Fruit fly (Drosophila melanogaster): ENCODE results near the gene CG11977.

Gene CG11977

DNA sequence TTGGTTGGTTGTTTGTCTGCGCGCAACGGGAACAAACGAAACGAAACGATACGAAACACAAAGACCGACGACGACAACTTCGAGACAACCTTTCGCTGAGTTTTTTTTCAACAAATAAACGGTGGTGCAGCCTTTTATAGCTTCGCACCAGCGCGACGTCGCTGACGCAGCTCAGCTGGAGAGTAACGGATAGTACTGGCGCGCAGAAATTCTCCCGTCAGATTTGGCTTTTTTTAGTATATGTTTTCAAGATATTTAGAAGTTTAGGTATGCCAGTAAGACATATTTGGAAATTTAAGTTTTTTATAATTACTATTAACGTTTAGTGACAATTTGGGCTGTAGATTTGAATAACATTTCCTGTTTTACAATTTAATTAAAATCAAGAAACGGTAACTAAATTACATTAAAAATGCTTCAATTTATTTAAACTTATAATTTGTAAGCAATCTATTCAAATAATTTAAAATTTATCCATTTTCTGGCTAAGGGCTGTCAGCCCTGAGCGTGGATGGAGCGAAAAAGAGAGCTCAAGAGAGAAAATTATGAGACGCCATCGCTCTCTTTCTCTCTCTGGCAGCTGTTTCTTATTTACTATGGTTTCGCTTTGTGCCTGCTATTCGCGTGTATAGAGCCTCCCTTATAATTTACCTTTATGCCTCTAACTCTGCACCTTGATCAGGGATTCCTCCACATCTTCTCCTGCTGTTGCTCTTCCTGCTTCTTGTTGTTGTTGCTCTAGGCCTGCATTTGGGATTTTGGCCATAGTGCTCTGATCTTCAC is 36.3 kb downstream of the CG11977 start (continued):
- TF ChIP-seq bsh (GFP tag; optimal IDR thresholded peaks at IDR 0.05) = peak; percentile 60 to 75
- peak; percentile 87 for TF ChIP-seq phol (tag; optimal IDR thresholded peaks at IDR 0.05)
- peak; percentile 38 for TF ChIP-seq vfl (GFP tag; optimal IDR thresholded peaks at IDR 0.05)
- TF ChIP-seq CG2116 (GFP tag; optimal IDR thresholded peaks at IDR 0.05) = peak; percentile 56
- TF ChIP-seq CrebB (tag; optimal IDR thresholded peaks at IDR 0.05) = peak; percentile 40
- peak; percentile 79 for TF ChIP-seq tap (tag; optimal IDR thresholded peaks at IDR 0.05)
- TF ChIP-seq CG11560 (tag; IDR thresholded peaks at IDR 0.05) = no peak
- no peak for TF ChIP-seq tna (GFP tag; IDR thresholded peaks at IDR 0.05; ENCODE audit: partially characterized antibody)
- TF ChIP-seq CG32772 (GFP tag; IDR thresholded peaks at IDR 0.05) = peak; percentile 68
- TF ChIP-seq CG5953 (GFP tag; IDR thresholded peaks at IDR 0.05) = no peak
- no peak for TF ChIP-seq ro (GFP tag; IDR thresholded peaks at IDR 0.05)
- no peak for TF ChIP-seq CG2129 (GFP tag; IDR thresholded peaks at IDR 0.05; ENCODE audit: partially characterized antibody)
- TF ChIP-seq CG32532 (GFP tag; IDR thresholded peaks at IDR 0.05) = 0 out of 2 replicates have a peak, but pooled peaks have one; percentile 68
- no peak for TF ChIP-seq CHES-1-like (GFP tag; optimal IDR thresholded peaks at IDR 0.05)
- peak; percentile 75 for TF ChIP-seq az2 (GFP tag; optimal IDR thresholded peaks at IDR 0.05)
- TF ChIP-seq seq (GFP tag; IDR thresholded peaks at IDR 0.05) = peak; percentile 63
- no peak for TF ChIP-seq Oaz (GFP tag; IDR thresholded peaks at IDR 0.05)
- peak; percentile 54; the same call in 1 of the 3 replicates for TF ChIP-seq ci (GFP tag; IDR thresholded peaks at IDR 0.05)
- TF ChIP-seq MBD-R2 (GFP tag; IDR thresholded peaks at IDR 0.05) = peak; percentile 22; the same call in 1 of the 2 replicates
- TF ChIP-seq CG4707 (GFP tag; optimal IDR thresholded peaks at IDR 0.05) = peak; percentile 19
- TF ChIP-seq ems (GFP tag; optimal IDR thresholded peaks at IDR 0.05) = peak; percentile 29
- no peak; the same call in 1 of the 2 replicates for TF ChIP-seq H2.0 (GFP tag; IDR thresholded peaks at IDR 0.05)
- TF ChIP-seq stc (GFP tag; IDR thresholded peaks at IDR 0.05) = peak; percentile 31; the same call in 1 of the 2 replicates
- TF ChIP-seq vvl (GFP tag; IDR thresholded peaks at IDR 0.05) = peak; percentile 37; the same call in 1 of the 2 replicates
- TF ChIP-seq sob (GFP tag; IDR thresholded peaks at IDR 0.05) = 0 out of 2 replicates have a peak, but pooled peaks have one; percentile 23
- TF ChIP-seq CG15073 (GFP tag; optimal IDR thresholded peaks at IDR 0.05) = peak; percentile 14
- TF ChIP-seq Dfd (GFP tag; optimal IDR thresholded peaks at IDR 0.05) = no peak
- TF ChIP-seq CTCF (GFP tag; optimal IDR thresholded peaks at IDR 0.05) = peak; percentile 6
- TF ChIP-seq gsb-n (tag; optimal IDR thresholded peaks at IDR 0.05) = peak; percentile 80
- TF ChIP-seq CG7271 (tag; optimal IDR thresholded peaks at IDR 0.05) = peak; percentile 36
- peak; percentile 55 for TF ChIP-seq corto (GFP tag; optimal IDR thresholded peaks at IDR 0.05)
- peak; percentile 60 for TF ChIP-seq CG13123 (GFP tag; optimal IDR thresholded peaks at IDR 0.05)
- peak; percentile 64 for TF ChIP-seq D19B (GFP tag; optimal IDR thresholded peaks at IDR 0.05)
- TF ChIP-seq gt (GFP tag; IDR thresholded peaks at IDR 0.05) = no peak
- TF ChIP-seq Max (GFP tag; optimal IDR thresholded peaks at IDR 0.05) = peak; percentile 71
- no peak for TF ChIP-seq usp (GFP tag; optimal IDR thresholded peaks at IDR 0.05)
- TF ChIP-seq jigr1 (GFP tag; IDR thresholded peaks at IDR 0.05) = peak; percentile 40; the same call in 1 of the 3 replicates
- peak; percentile 94 for TF ChIP-seq CG2678 (tag; optimal IDR thresholded peaks at IDR 0.05)
- TF ChIP-seq caup (GFP tag; optimal IDR thresholded peaks at IDR 0.05; ENCODE audit: severe bottlenecking) = peak; percentile 83
- TF ChIP-seq lola (GFP tag; optimal IDR thresholded peaks at IDR 0.05) = peak in 1 of 3 experiments; percentile 92
- TF ChIP-seq CG16779 (GFP tag; IDR thresholded peaks at IDR 0.05) = no peak
- TF ChIP-seq CG8281 (tag; optimal IDR thresholded peaks at IDR 0.05) = peak; percentile 62
- TF ChIP-seq Hr78 (GFP tag; optimal IDR thresholded peaks at IDR 0.05) = peak in 1 of 2 experiments; percentile 74
- peak; percentile 48 for TF ChIP-seq CG4820 (GFP tag; optimal IDR thresholded peaks at IDR 0.05)
- peak; percentile 86 for TF ChIP-seq CG10267 (tag; optimal IDR thresholded peaks at IDR 0.05)
- TF ChIP-seq CG34376 (GFP tag; optimal IDR thresholded peaks at IDR 0.05) = peak; percentile 84
- peak; percentile 88 for TF ChIP-seq nmo (GFP tag; optimal IDR thresholded peaks at IDR 0.05)
- peak in 1 of 2 experiments; percentile 87 for TF ChIP-seq Eip74EF (GFP tag; optimal IDR thresholded peaks at IDR 0.05)
